Fruit fly (Drosophila melanogaster): ENCODE results near the gene glo.

Gene glo

dm6 chr3R:11807641-11808040 lies 11.6 kb downstream of the glo start:
- TF ChIP-seq Pif1B (GFP tag; optimal IDR thresholded peaks at IDR 0.05), result no peak
- TF ChIP-seq Ets98B (GFP tag; IDR thresholded peaks at IDR 0.05), result no peak
- TF ChIP-seq Snoo (tag; optimal IDR thresholded peaks at IDR 0.05), result no peak
- no peak for TF ChIP-seq fd96Ca (GFP tag; IDR thresholded peaks at IDR 0.05)
- TF ChIP-seq CG4496 (GFP tag; IDR thresholded peaks at IDR 0.05), result no peak
- no peak for TF ChIP-seq gl (tag; optimal IDR thresholded peaks at IDR 0.05)
- TF ChIP-seq CG34367 (tag; optimal IDR thresholded peaks at IDR 0.05), result no peak
- TF ChIP-seq CG17806 (tag; optimal IDR thresholded peaks at IDR 0.05), result no peak
- TF ChIP-seq CG8159 (tag; optimal IDR thresholded peaks at IDR 0.05), result no peak
- TF ChIP-seq CG14655 (GFP tag; optimal IDR thresholded peaks at IDR 0.05), result no peak
- TF ChIP-seq D1 (tag; optimal IDR thresholded peaks at IDR 0.05), result no peak
- TF ChIP-seq rn (GFP tag; IDR thresholded peaks at IDR 0.05), result no peak
- no peak for TF ChIP-seq Pif1A (GFP tag; optimal IDR thresholded peaks at IDR 0.05)
- TF ChIP-seq EcR (GFP tag; optimal IDR thresholded peaks at IDR 0.05), result no peak
- no peak for TF ChIP-seq CG15710 (tag; optimal IDR thresholded peaks at IDR 0.05)
- no peak for TF ChIP-seq CG12605 (GFP tag; IDR thresholded peaks at IDR 0.05)
- TF ChIP-seq CG10348 (GFP tag; IDR thresholded peaks at IDR 0.05), result no peak
- no peak for TF ChIP-seq CG32121 (GFP tag; IDR thresholded peaks at IDR 0.05)

- TF ChIP-seq gl (tag; optimal IDR thresholded peaks at IDR 0.05), result no peak
- TF ChIP-seq EcR (GFP tag; optimal IDR thresholded peaks at IDR 0.05), result no peak
- peak; percentile 59 for TF ChIP-seq CG14655 (GFP tag; optimal IDR thresholded peaks at IDR 0.05)
- TF ChIP-seq CG4496 (GFP tag; IDR thresholded peaks at IDR 0.05), result peak; percentile 67
- peak; percentile 31; the same call in 1 of the 2 replicates for TF ChIP-seq CG32121 (GFP tag; IDR thresholded peaks at IDR 0.05)
- TF ChIP-seq CG8159 (tag; optimal IDR thresholded peaks at IDR 0.05), result peak; percentile 57
- TF ChIP-seq fd96Ca (GFP tag; IDR thresholded peaks at IDR 0.05), result peak; percentile 66; the same call in 2 of the 3 replicates
- peak; percentile 23 for TF ChIP-seq Snoo (tag; optimal IDR thresholded peaks at IDR 0.05)
- peak; percentile 17 for TF ChIP-seq Pif1B (GFP tag; optimal IDR thresholded peaks at IDR 0.05)
- TF ChIP-seq D1 (tag; optimal IDR thresholded peaks at IDR 0.05), result no peak
- TF ChIP-seq Pif1A (GFP tag; optimal IDR thresholded peaks at IDR 0.05), result peak; percentile 72
- no peak for TF ChIP-seq CG13204 (GFP tag; optimal IDR thresholded peaks at IDR 0.05)
- TF ChIP-seq CG17806 (tag; optimal IDR thresholded peaks at IDR 0.05), result peak; percentile 52
- TF ChIP-seq Ets98B (GFP tag; IDR thresholded peaks at IDR 0.05), result peak; percentile 56
- TF ChIP-seq CG34367 (tag; optimal IDR thresholded peaks at IDR 0.05), result peak; percentile 42
- no peak for TF ChIP-seq CG10348 (GFP tag; IDR thresholded peaks at IDR 0.05)
- peak; percentile 45 for TF ChIP-seq CG15710 (tag; optimal IDR thresholded peaks at IDR 0.05)
- TF ChIP-seq rn (GFP tag; IDR thresholded peaks at IDR 0.05), result no peak
- peak; percentile 43 for TF ChIP-seq CG9948 (tag; optimal IDR thresholded peaks at IDR 0.05)
- TF ChIP-seq CG12605 (GFP tag; IDR thresholded peaks at IDR 0.05), result peak; percentile 34; the same call in 1 of the 2 replicates
- peak; percentile 49 for TF ChIP-seq CG8301 (tag; optimal IDR thresholded peaks at IDR 0.05)
Measured at dm6 chr3R:11806753-11807152, 12.5 kb downstream of the glo start.

dm6 chr3R:11805584-11805983 lies 13.6 kb downstream of the glo start:
- TF ChIP-seq CG15710 (tag; optimal IDR thresholded peaks at IDR 0.05) (no peak), gl (tag; optimal IDR thresholded peaks at IDR 0.05) (no peak), CG13204 (GFP tag; optimal IDR thresholded peaks at IDR 0.05) (no peak), Snoo (tag; optimal IDR thresholded peaks at IDR 0.05) (peak; percentile 22), CG8159 (tag; optimal IDR thresholded peaks at IDR 0.05) (no peak)

- no peak for TF ChIP-seq D1 (tag; optimal IDR thresholded peaks at IDR 0.05)
- no peak for TF ChIP-seq CG13204 (GFP tag; optimal IDR thresholded peaks at IDR 0.05)
Measured at dm6 chr3R:11796780-11797179, 22.4 kb downstream of the glo start, which contains the start of gene Sbf. Sbf (minus strand) TSS chr3R:11796948.

dm6 chr3R:11786695-11787226 lies 32.5 kb downstream of the glo start, which contains the start of the genes prd1 and HisCl1:
prd1 (minus strand) TSS chr3R:11787014.
HisCl1 (plus strand) TSS chr3R:11787176.
- TF ChIP-seq CG9948 (tag; optimal IDR thresholded peaks at IDR 0.05) (peak; percentile 53), CG4496 (GFP tag; IDR thresholded peaks at IDR 0.05) (peak; percentile 64; the same call in 1 of the 3 replicates), CG13204 (GFP tag; optimal IDR thresholded peaks at IDR 0.05) (no peak), EcR (GFP tag; optimal IDR thresholded peaks at IDR 0.05) (peak; percentile 73), CG32121 (GFP tag; IDR thresholded peaks at IDR 0.05) (peak; percentile 51; the same call in 1 of the 2 replicates), CG15710 (tag; optimal IDR thresholded peaks at IDR 0.05) (peak; percentile 66), fd96Ca (GFP tag; IDR thresholded peaks at IDR 0.05) (peak; percentile 51; the same call in 1 of the 3 replicates), CG34367 (tag; optimal IDR thresholded peaks at IDR 0.05) (peak; percentile 51), Ets98B (GFP tag; IDR thresholded peaks at IDR 0.05) (peak; percentile 30; the same call in 1 of the 2 replicates), CG10348 (GFP tag; IDR thresholded peaks at IDR 0.05) (peak; percentile 62; the same call in 1 of the 2 replicates), D1 (tag; optimal IDR thresholded peaks at IDR 0.05) (no peak), Pif1B (GFP tag; optimal IDR thresholded peaks at IDR 0.05) (no peak), Pif1A (GFP tag; optimal IDR thresholded peaks at IDR 0.05) (no peak), gl (tag; optimal IDR thresholded peaks at IDR 0.05) (no peak), rn (GFP tag; IDR thresholded peaks at IDR 0.05) (peak; percentile 57; the same call in 1 of the 2 replicates), CG8301 (tag; optimal IDR thresholded peaks at IDR 0.05) (no peak), CG17806 (tag; optimal IDR thresholded peaks at IDR 0.05) (peak; percentile 55), CG8159 (tag; optimal IDR thresholded peaks at IDR 0.05) (no peak), Snoo (tag; optimal IDR thresholded peaks at IDR 0.05) (peak; percentile 67), CG12605 (GFP tag; IDR thresholded peaks at IDR 0.05) (no peak), CG14655 (GFP tag; optimal IDR thresholded peaks at IDR 0.05) (no peak)

- peak; percentile 96 for TF ChIP-seq Snoo (tag; optimal IDR thresholded peaks at IDR 0.05)
- peak; percentile 93 for TF ChIP-seq CG32121 (GFP tag; IDR thresholded peaks at IDR 0.05)
- TF ChIP-seq CG14655 (GFP tag; optimal IDR thresholded peaks at IDR 0.05), result peak; percentile 99
- TF ChIP-seq Pif1A (GFP tag; optimal IDR thresholded peaks at IDR 0.05), result peak; percentile 89
- peak; percentile 97 for TF ChIP-seq CG4496 (GFP tag; IDR thresholded peaks at IDR 0.05)
- peak; percentile 89 for TF ChIP-seq fd96Ca (GFP tag; IDR thresholded peaks at IDR 0.05)
- TF ChIP-seq CG9948 (tag; optimal IDR thresholded peaks at IDR 0.05), result peak; percentile 99
- TF ChIP-seq gl (tag; optimal IDR thresholded peaks at IDR 0.05), result peak; percentile 86
- TF ChIP-seq D1 (tag; optimal IDR thresholded peaks at IDR 0.05), result peak; percentile 99
- peak; percentile 92 for TF ChIP-seq rn (GFP tag; IDR thresholded peaks at IDR 0.05)
- peak; percentile 82 for TF ChIP-seq CG13204 (GFP tag; optimal IDR thresholded peaks at IDR 0.05)
- TF ChIP-seq EcR (GFP tag; optimal IDR thresholded peaks at IDR 0.05), result peak; percentile 8
- peak; percentile 99 for TF ChIP-seq CG8159 (tag; optimal IDR thresholded peaks at IDR 0.05)
- TF ChIP-seq CG17806 (tag; optimal IDR thresholded peaks at IDR 0.05), result peak; percentile 98
- TF ChIP-seq CG15710 (tag; optimal IDR thresholded peaks at IDR 0.05), result peak; percentile 98
- TF ChIP-seq CG8301 (tag; optimal IDR thresholded peaks at IDR 0.05), result peak; percentile 97
- TF ChIP-seq Pif1B (GFP tag; optimal IDR thresholded peaks at IDR 0.05), result peak; percentile 96
- TF ChIP-seq CG12605 (GFP tag; IDR thresholded peaks at IDR 0.05), result peak; percentile 89
- TF ChIP-seq CG10348 (GFP tag; IDR thresholded peaks at IDR 0.05), result peak; percentile 55; the same call in 1 of the 2 replicates
- TF ChIP-seq CG34367 (tag; optimal IDR thresholded peaks at IDR 0.05), result peak; percentile 96
- TF ChIP-seq Ets98B (GFP tag; IDR thresholded peaks at IDR 0.05), result peak; percentile 94
Measured at dm6 chr3R:11780181-11780688, 39.0 kb downstream of the glo start.

All from whole organism, pupa.